Fruit fly (Drosophila melanogaster) whole organism, wandering third instar larva: ENCODE data around the gene mRpL2.
"Not testable (repeated sequence)": the region's sequence is repeated elsewhere in the genome, so short reads cannot be mapped to it uniquely, and the experiment has no call there.

Experiments used
- Abd-B ChIP-seq: fragments of >200 bp; optimal IDR thresholded peaks from 2 replicates; lab custom pipeline; 2017; ENCODE audit warnings: missing biosample characterization, missing genetic modification characterization
- CG32264 ChIP-seq: fragments of 200-800 bp; sonication (Bioruptor generic); optimal IDR thresholded peaks from 2 replicates; lab custom pipeline; 2016; ENCODE audit warnings: missing biosample characterization, missing genetic modification characterization
- Dfd ChIP-seq: fragments of >200 bp; optimal IDR thresholded peaks from 2 replicates; lab custom pipeline; 2017; ENCODE audit warnings: missing biosample characterization, missing genetic modification characterization
- GATAd ChIP-seq: sonication (Bioruptor generic); optimal IDR thresholded peaks from 2 replicates; lab custom pipeline; 2016; ENCODE audit warnings: missing biosample characterization, missing genetic modification characterization
- HLH106 ChIP-seq: fragments of 200-800 bp; optimal IDR thresholded peaks from 3 replicates; lab custom pipeline; 2019; ENCODE audit warnings: missing biosample characterization, mild to moderate bottlenecking, missing genetic modification characterization, moderate library complexity
- Hnf4 ChIP-seq: fragments of 200-800 bp; sonication (Bioruptor generic); optimal IDR thresholded peaks from 2 replicates; lab custom pipeline; 2016; ENCODE audit warnings: missing biosample characterization, mild to moderate bottlenecking, missing genetic modification characterization
- Hr78 ChIP-seq: fragments of >200 bp; optimal IDR thresholded peaks from 2 replicates; lab custom pipeline; 2017; ENCODE audit warnings: missing biosample characterization, missing genetic modification characterization
- Hr83 ChIP-seq: fragments of 200-300 bp; sonication (Bioruptor generic); optimal IDR thresholded peaks from 2 replicates; lab custom pipeline; 2016; ENCODE audit warnings: missing biosample characterization, mild to moderate bottlenecking, missing genetic modification characterization, moderate library complexity; ENCODE audit not compliant: poor library complexity, severe bottlenecking
- Jra ChIP-seq: sonication (Bioruptor generic); optimal IDR thresholded peaks from 2 replicates; lab custom pipeline; 2016; ENCODE audit warnings: missing biosample characterization, missing genetic modification characterization
- Mio ChIP-seq: sonication (Bioruptor generic); optimal IDR thresholded peaks from 2 replicates; lab custom pipeline; 2016; ENCODE audit warnings: missing biosample characterization, missing genetic modification characterization
- N ChIP-seq: fragments of >200 bp; optimal IDR thresholded peaks from 2 replicates; lab custom pipeline; 2018; ENCODE audit warnings: missing biosample characterization, missing external identifiers, missing genetic modification characterization
- OdsH ChIP-seq: fragments of 200-800 bp; sonication (Bioruptor generic); optimal IDR thresholded peaks from 2 replicates; lab custom pipeline; 2016; ENCODE audit warnings: missing biosample characterization, mild to moderate bottlenecking, missing genetic modification characterization
- Sp1 ChIP-seq: fragments of 200-800 bp; sonication (Bioruptor generic); optimal IDR thresholded peaks from 3 replicates; lab custom pipeline; 2019; ENCODE audit warnings: missing biosample characterization, mild to moderate bottlenecking, missing genetic modification characterization, moderate library complexity
- br ChIP-seq: fragments of 200-800 bp; sonication (Bioruptor generic); optimal IDR thresholded peaks from 2 replicates; lab custom pipeline; 2016; ENCODE audit warnings: missing biosample characterization, missing genetic modification characterization
- dl ChIP-seq, 2 experiments: fragments of 175-275, 200-275 bp in 1 of 2; fragments of 200-275 bp in 1 of 2; sonication (Bioruptor generic); optimal IDR thresholded peaks; lab custom pipeline; 2018; ENCODE audit warnings: mild to moderate bottlenecking in 2 of 2, missing biosample characterization in 2 of 2, missing genetic modification characterization in 2 of 2, moderate library complexity in 2 of 2; ENCODE audit not compliant: partially characterized antibody in 2 of 2, insufficient read depth in 1 of 2
- dmrt93B ChIP-seq: fragments of 200-800 bp; sonication (Bioruptor generic); optimal IDR thresholded peaks from 2 replicates; lab custom pipeline; 2018; ENCODE audit warnings: missing biosample characterization, mild to moderate bottlenecking, missing genetic modification characterization
- ey ChIP-seq: fragments of 200-800 bp; sonication (Bioruptor generic); optimal IDR thresholded peaks from 2 replicates; lab custom pipeline; 2016; ENCODE audit warnings: missing biosample characterization, missing genetic modification characterization
- fru ChIP-seq: fragments of 200-800 bp; sonication (Bioruptor generic); optimal IDR thresholded peaks from 3 replicates; lab custom pipeline; 2016; ENCODE audit warnings: missing biosample characterization, mild to moderate bottlenecking, missing genetic modification characterization
- h ChIP-seq: fragments of 200-800 bp; sonication (Bioruptor generic); optimal IDR thresholded peaks from 3 replicates; lab custom pipeline; 2016; ENCODE audit warnings: missing biosample characterization, mild to moderate bottlenecking, missing genetic modification characterization
- jim ChIP-seq: fragments of 175-275, 200-325 bp; sonication (Bioruptor generic); optimal IDR thresholded peaks from 2 replicates; lab custom pipeline; 2016; ENCODE audit warnings: missing biosample characterization, mild to moderate bottlenecking, missing genetic modification characterization
- lola ChIP-seq: fragments of >200 bp; optimal IDR thresholded peaks from 2 replicates; lab custom pipeline; 2017; ENCODE audit warnings: missing biosample characterization, missing genetic modification characterization
- psq ChIP-seq: fragments of 200-800 bp; sonication (Bioruptor generic); optimal IDR thresholded peaks from 3 replicates; lab custom pipeline; 2017; ENCODE audit warnings: missing biosample characterization, mild to moderate bottlenecking, missing genetic modification characterization, moderate library complexity
- sage ChIP-seq: fragments of 200-800 bp; sonication (Bioruptor generic); optimal IDR thresholded peaks from 2 replicates; lab custom pipeline; 2016; ENCODE audit warnings: missing biosample characterization, mild to moderate bottlenecking, missing genetic modification characterization
- sv ChIP-seq: fragments of 200-800 bp; sonication (Bioruptor generic); optimal IDR thresholded peaks from 3 replicates; lab custom pipeline; 2016; ENCODE audit warnings: missing biosample characterization, missing genetic modification characterization
- tai ChIP-seq: sonication (Bioruptor generic); optimal IDR thresholded peaks from 2 replicates; lab custom pipeline; 2016; ENCODE audit warnings: missing biosample characterization, missing genetic modification characterization
- usp ChIP-seq: fragments of >200 bp; optimal IDR thresholded peaks from 2 replicates; lab custom pipeline; 2017; ENCODE audit warnings: missing biosample characterization, missing genetic modification characterization

The mRpL2 gene

DNA sequence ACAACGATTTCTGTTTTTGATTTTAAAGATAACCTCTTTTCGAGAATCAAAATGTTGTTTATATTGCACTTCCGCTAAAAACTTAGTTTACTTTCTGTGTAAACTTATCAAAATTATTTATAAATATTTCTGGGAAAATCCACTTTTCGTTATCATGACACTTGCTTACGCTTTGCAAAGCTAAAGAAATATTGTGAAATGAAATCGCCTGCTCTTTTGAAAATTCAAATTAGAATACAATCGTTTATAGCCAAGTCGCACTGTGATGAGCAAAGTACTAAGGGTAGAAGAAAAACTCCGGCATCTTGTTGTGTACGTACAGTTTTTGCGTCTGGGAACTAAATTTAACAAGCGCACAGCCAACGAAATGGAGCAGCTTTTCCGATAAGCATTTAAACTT lies 3.8 kb downstream of the mRpL2 start:
- no peak for TF ChIP-seq usp (GFP tag; lab: Kevin White, UChicago)

DNA sequence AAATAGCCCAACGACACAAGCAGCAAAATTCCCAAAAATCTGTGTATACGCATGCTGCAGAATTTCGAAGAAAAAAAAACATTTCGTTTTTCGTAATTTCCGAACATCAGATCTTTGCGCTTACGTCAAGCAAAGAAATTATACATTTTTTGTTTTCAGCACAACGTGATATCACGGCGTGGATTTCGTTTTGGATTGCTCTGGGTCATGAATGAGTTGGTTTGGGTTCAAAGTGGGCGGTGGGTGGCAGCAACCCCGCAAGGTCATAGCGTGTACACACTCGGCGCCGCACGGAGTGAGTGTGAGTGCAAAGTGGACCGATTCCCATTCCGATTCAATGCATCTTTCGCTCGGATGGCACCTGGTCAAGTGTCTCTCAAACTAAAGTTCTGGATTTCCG lies 4.2 kb downstream of the mRpL2 start:
- TF ChIP-seq Jra, result no peak
- no peak for TF ChIP-seq usp (GFP tag; lab: Kevin White, UChicago)
- TF ChIP-seq Sp1, result no peak
- TF ChIP-seq sage (GFP tag; lab: Kevin White, UChicago), result no peak
- no peak for TF ChIP-seq br
- TF ChIP-seq fru, result no peak
- TF ChIP-seq lola, result no peak
- no peak for TF ChIP-seq Dfd (GFP tag; lab: Kevin White, UChicago)
- TF ChIP-seq CG32264 (GFP tag; lab: Kevin White, UChicago), result no peak

DNA sequence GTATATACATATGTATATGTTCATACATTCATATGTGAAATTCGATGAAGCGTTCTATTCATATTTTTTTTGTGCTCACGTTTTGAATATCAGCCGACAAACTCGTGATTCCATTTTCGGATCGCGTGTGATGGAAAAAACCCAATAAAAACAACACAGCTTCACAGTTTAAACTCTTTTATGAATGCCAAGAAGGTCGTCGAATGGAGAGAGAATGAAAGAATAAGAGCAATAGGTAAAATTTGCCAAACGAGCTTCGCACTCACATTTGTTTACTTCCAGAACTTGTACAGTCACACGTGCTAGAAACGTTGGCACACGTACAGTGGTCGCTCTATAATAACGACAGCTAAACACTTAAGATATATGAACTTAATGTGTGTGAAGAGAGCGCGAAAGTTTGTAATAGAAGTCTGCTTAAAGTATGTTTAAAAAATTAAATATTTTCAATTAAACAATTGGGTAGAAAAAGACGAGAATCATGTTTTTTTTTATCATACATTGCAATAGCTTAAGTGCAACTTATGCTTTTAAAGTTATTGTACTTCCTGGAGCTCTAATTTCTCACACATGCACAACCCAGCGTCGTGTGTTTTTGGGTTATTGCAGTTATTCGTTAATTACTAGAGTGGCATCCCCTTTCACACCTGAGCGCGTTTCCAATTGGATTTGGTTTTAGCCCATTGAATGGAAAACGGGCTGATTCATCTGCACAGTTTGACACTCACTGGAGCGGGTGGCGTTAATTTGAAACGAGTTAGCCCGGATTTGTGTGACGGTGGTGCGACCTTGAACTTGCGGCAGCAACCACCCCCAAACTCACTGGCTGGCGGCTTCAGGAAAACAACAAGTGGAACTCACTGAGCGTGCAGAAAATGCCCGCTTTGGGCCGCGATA lies 5.2 kb downstream of the mRpL2 start:
- TF ChIP-seq Jra, result no peak
- no peak for TF ChIP-seq jim (GFP tag; lab: Kevin White, UChicago)
- no peak for TF ChIP-seq fru
- TF ChIP-seq OdsH (GFP tag; lab: Kevin White, UChicago), result no peak
- no peak for TF ChIP-seq dl (GFP tag; optimal IDR thresholded peaks at IDR 0.05; lab: Kevin White, UChicago; ENCODE audit: insufficient read depth in 1 of 2, partially characterized antibody in 2 of 2)
- TF ChIP-seq N (GFP tag; lab: Kevin White, UChicago), result no peak
- no peak for TF ChIP-seq sv (GFP tag; lab: Kevin White, UChicago)
- no peak for TF ChIP-seq Hr83
- no peak for TF ChIP-seq usp (GFP tag; lab: Kevin White, UChicago)
- no peak for TF ChIP-seq Sp1
- TF ChIP-seq ey (GFP tag; lab: Kevin White, UChicago), result no peak
- no peak for TF ChIP-seq Mio (GFP tag; lab: Kevin White, UChicago)
- TF ChIP-seq psq, result no peak
- no peak for TF ChIP-seq Abd-B
- no peak for TF ChIP-seq tai (GFP tag; lab: Kevin White, UChicago)
- no peak for TF ChIP-seq dmrt93B (GFP tag; lab: Kevin White, UChicago)
- TF ChIP-seq Hr78 (GFP tag; lab: Kevin White, UChicago), result no peak
- TF ChIP-seq br, result no peak
- TF ChIP-seq HLH106 (tag; lab: Kevin White, UChicago), result no peak
- TF ChIP-seq, all 38 proteins: peak for 0

DNA sequence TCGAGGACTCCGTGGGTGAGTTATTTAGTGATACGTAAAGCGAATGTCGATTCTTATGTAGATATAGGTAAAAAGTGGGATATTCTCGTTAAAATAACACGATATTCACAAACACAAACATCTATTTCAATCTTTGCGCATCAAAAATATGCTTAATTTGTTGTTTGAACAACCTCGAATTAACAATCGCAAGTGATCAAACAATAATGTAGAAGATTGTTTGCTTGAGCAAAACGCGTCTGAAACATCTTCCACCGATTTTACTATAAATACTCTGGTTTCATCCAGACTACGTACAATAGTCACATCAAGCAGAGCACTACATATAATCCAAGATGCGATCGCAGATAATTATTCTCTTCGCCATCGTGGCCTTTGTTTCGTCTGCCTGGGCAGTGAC lies 9.9 kb downstream of the mRpL2 start, which contains the start of gene nol:
nol (plus strand) TSS at position 301 of the 400 bp plus-strand sequence.
- no peak for TF ChIP-seq usp (GFP tag; lab: Kevin White, UChicago)
- no peak for TF ChIP-seq h (GFP tag; lab: Kevin White, UChicago)
- no peak for TF ChIP-seq lola
- TF ChIP-seq jim (GFP tag; lab: Kevin White, UChicago), result no peak
- no peak for TF ChIP-seq GATAd
- TF ChIP-seq psq, result no peak
- no peak for TF ChIP-seq br
- no peak for TF ChIP-seq Hnf4 (GFP tag; lab: Kevin White, UChicago)
- TF ChIP-seq OdsH (GFP tag; lab: Kevin White, UChicago), result no peak
- TF ChIP-seq Abd-B, result no peak

DNA sequence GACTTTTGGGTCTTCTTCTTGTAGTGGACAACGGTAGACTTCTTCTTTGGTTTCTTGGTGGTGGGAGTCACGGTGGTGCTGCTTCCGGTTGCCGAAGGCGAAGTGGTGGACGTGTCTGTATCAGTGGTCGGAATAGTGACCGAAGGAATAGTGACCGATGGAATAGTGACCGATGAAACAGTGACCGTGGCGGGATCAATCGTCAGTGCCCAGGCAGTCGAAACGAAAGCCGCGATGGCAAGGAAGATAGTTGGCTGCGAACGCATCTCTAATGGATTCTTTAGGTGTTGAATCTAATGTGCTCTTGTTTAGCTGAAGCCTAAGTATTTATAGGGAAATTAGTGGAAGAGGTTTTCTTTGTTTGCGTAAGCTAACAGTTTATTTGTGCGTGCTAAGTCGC lies 11.4 kb downstream of the mRpL2 start, which contains the start of gene CG32074:
CG32074 (minus strand) TSS at position 268 of the 400 bp plus-strand sequence.
- not testable (repeated sequence) for TF ChIP-seq GATAd; dl (GFP tag; optimal IDR thresholded peaks at IDR 0.05; lab: Kevin White, UChicago; ENCODE audit: insufficient read depth in 1 of 2, partially characterized antibody in 2 of 2); Mio (GFP tag; lab: Kevin White, UChicago)

DNA sequence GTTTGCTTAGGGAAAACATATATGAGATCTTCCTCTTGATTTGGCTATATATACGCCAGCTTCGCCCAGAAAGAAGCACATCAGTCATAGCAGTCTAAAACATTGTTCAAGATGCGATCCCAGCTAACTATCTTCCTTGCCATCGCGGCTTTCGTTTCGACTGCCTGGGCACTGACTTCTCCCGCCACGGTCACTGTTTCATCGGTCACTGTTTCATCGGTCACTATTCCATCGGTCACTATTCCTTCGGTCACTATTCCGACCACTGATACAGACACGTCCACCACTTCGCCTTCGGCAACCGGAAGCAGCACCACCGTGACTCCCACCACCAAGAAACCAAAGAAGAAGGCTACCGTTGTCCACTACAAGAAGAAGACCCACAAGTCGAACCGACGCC lies 14.2 kb downstream of the mRpL2 start, which contains the start of gene CG14143:
CG14143 (plus strand) TSS at position 102 of the 400 bp plus-strand sequence.
- not testable (repeated sequence) for TF ChIP-seq dl (GFP tag; optimal IDR thresholded peaks at IDR 0.05; lab: Kevin White, UChicago; ENCODE audit: insufficient read depth in 1 of 2, partially characterized antibody in 2 of 2); sv (GFP tag; lab: Kevin White, UChicago); tai (GFP tag; lab: Kevin White, UChicago)
